Worm (Caenorhabditis elegans): ENCODE results near the gene gei-8.

The gei-8 gene

ce11 chrIII:8132496-8132895 lies 11.5 kb upstream of the gei-8 start:
- TF ChIP-seq T23F11.4 (GFP tag; optimal IDR thresholded peaks at IDR 0.05) (no peak), pax-1 (tag; optimal IDR thresholded peaks at IDR 0.05) (no peak), tbx-2 (tag; optimal IDR thresholded peaks at IDR 0.05) (peak; percentile 2), pha-2 (tag; optimal IDR thresholded peaks at IDR 0.05) (peak; percentile 32), ceh-30 (tag; optimal IDR thresholded peaks at IDR 0.05) (no peak)

DNA sequence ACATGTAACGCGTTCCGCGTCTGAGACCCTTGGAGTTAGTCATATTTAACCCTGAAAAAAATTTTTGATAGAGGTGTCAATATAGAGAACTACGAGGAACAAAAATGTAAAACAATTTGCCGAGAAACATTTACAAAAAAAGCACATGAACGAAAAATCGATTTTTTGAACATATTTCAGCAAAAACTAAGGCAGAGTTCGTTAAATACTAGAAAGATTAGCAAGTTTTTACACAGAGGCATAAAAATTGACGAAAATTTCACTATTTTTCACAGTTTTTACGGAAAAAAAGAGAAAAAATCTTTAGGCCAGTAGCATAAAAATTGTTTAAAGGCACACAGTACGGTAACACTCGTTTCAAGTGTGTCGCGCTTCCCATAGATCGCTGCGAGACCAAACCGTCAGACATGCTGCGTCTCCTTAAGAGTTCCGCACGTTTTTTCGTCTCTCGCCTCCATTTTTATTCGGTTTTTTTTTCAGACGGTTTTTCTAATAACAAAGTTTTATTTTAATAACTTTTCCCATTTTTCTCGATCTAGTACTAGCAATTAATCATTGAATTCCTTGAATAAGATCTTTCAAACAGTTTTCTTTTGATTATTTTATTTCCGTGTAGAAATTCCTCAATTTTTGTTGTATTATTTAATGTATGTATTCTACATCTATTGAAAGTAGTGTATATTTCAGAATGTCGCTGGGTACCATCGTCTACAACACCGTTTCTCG lies 9.3 kb upstream of the gei-8 start, which contains the start of the genes rpl-21 and C14B9.10:
rpl-21 (minus strand) TSS at position 51 of the 726 bp plus-strand sequence.
C14B9.10 (plus strand) TSS at position 676 of the 726 bp plus-strand sequence.
- TF ChIP-seq ceh-31 (tag; optimal IDR thresholded peaks at IDR 0.05), result peak; percentile 64
- TF ChIP-seq fkh-10 (GFP tag; optimal IDR thresholded peaks at IDR 0.05), result no peak
- TF ChIP-seq nfya-1 (tag; optimal IDR thresholded peaks at IDR 0.05), result peak; percentile 92
- TF ChIP-seq elt-2 (tag; optimal IDR thresholded peaks at IDR 0.05), result peak; percentile 23
- TF ChIP-seq dve-1 (tag; optimal IDR thresholded peaks at IDR 0.05), result peak; percentile 28
- no peak for TF ChIP-seq madf-2 (tag; optimal IDR thresholded peaks at IDR 0.05)
- TF ChIP-seq rnt-1 (tag; optimal IDR thresholded peaks at IDR 0.05), result no peak
- TF ChIP-seq ahr-1 (tag; optimal IDR thresholded peaks at IDR 0.05), result no peak
- TF ChIP-seq unc-55 (GFP tag; optimal IDR thresholded peaks at IDR 0.05), result peak; percentile 73
- peak; percentile 27 for TF ChIP-seq ceh-18 (tag; optimal IDR thresholded peaks at IDR 0.05)
- TF ChIP-seq hlh-30 (tag; optimal IDR thresholded peaks at IDR 0.05; ENCODE audit: insufficient read depth), result peak; percentile 46
- no peak for TF ChIP-seq elt-4 (tag; optimal IDR thresholded peaks at IDR 0.05)
- peak; percentile 61 for TF ChIP-seq unc-42 (tag; optimal IDR thresholded peaks at IDR 0.05)
- TF ChIP-seq tbx-2 (tag; optimal IDR thresholded peaks at IDR 0.05), result peak; percentile 49

- TF ChIP-seq ztf-16 (tag; optimal IDR thresholded peaks at IDR 0.05), result no peak
- no peak for TF ChIP-seq unc-86 (tag; optimal IDR thresholded peaks at IDR 0.05)
- no peak for TF ChIP-seq che-1 (tag; optimal IDR thresholded peaks at IDR 0.05)
- TF ChIP-seq F13H6.1 (tag; optimal IDR thresholded peaks at IDR 0.05), result no peak
- TF ChIP-seq elt-4 (tag; optimal IDR thresholded peaks at IDR 0.05), result no peak
- no peak for TF ChIP-seq ceh-2 (tag; optimal IDR thresholded peaks at IDR 0.05)
- TF ChIP-seq ceh-34 (tag; optimal IDR thresholded peaks at IDR 0.05), result no peak
- TF ChIP-seq fkh-10 (GFP tag; optimal IDR thresholded peaks at IDR 0.05), result no peak
- no peak for TF ChIP-seq unc-55 (GFP tag; optimal IDR thresholded peaks at IDR 0.05)
- TF ChIP-seq lim-6 (tag; optimal IDR thresholded peaks at IDR 0.05), result no peak
- TF ChIP-seq gmeb-2 (tag; optimal IDR thresholded peaks at IDR 0.05), result no peak
- no peak for TF ChIP-seq ceh-45 (GFP tag; IDR thresholded peaks at IDR 0.05)
- TF ChIP-seq madf-2 (tag; optimal IDR thresholded peaks at IDR 0.05), result no peak
Observed at ce11 chrIII:8129195-8129594, 8.2 kb upstream of the gei-8 start.

DNA sequence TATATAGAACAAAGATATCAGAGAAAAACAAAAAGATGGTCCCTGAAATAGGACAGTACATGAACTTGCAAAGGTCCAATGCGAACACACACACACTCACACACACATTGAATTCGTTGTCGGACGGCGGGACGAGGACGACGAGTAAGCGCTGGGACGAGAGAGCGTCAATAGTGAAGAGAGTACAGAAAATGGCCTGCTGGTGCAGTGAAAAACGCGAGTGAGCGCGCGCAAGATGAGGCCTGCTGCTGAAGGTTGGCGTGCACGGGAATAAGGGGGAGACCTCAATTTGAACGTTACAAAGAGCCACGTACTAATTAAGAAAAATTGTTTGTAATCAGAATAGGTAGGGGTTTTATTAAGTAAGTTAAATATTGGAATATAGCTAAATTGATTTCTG lies 5.9 kb upstream of the gei-8 start:
- TF ChIP-seq ref-2 (tag; optimal IDR thresholded peaks at IDR 0.05), result peak; percentile 34
- peak; percentile 15 for TF ChIP-seq nfya-1 (tag; optimal IDR thresholded peaks at IDR 0.05)
- no peak for TF ChIP-seq ama-1 (optimal IDR thresholded peaks at IDR 0.05)
- peak; percentile 65 for TF ChIP-seq ceh-31 (tag; optimal IDR thresholded peaks at IDR 0.05)
- TF ChIP-seq hlh-30 (tag; optimal IDR thresholded peaks at IDR 0.05; ENCODE audit: insufficient read depth), result peak; percentile 22
- TF ChIP-seq hlh-6 (tag; optimal IDR thresholded peaks at IDR 0.05), result no peak
- TF ChIP-seq rnt-1 (tag; optimal IDR thresholded peaks at IDR 0.05), result peak; percentile 9
- no peak for TF ChIP-seq fkh-10 (GFP tag; optimal IDR thresholded peaks at IDR 0.05)
- TF ChIP-seq ceh-9 (tag; optimal IDR thresholded peaks at IDR 0.05), result no peak
- peak; percentile 37 for TF ChIP-seq sdc-2 (tag; optimal IDR thresholded peaks at IDR 0.05)
- no peak for TF ChIP-seq C08G9.2 (tag; optimal IDR thresholded peaks at IDR 0.05)
- TF ChIP-seq pag-3 (tag; optimal IDR thresholded peaks at IDR 0.05; ENCODE audit: borderline replicate concordance), result no peak
- TF ChIP-seq tbx-2 (tag; optimal IDR thresholded peaks at IDR 0.05), result peak; percentile 23
- peak; percentile 28 for TF ChIP-seq ceh-2 (tag; optimal IDR thresholded peaks at IDR 0.05)
- peak; percentile 29 for TF ChIP-seq ceh-14 (tag; optimal IDR thresholded peaks at IDR 0.05)
- no peak for TF ChIP-seq npax-4 (tag; optimal IDR thresholded peaks at IDR 0.05)
- peak; percentile 1 for TF ChIP-seq elt-2 (tag; optimal IDR thresholded peaks at IDR 0.05)
- peak; percentile 57 for TF ChIP-seq syd-9 (tag; optimal IDR thresholded peaks at IDR 0.05)
- peak; percentile 38 for TF ChIP-seq ceh-34 (tag; optimal IDR thresholded peaks at IDR 0.05)
- TF ChIP-seq unc-42 (tag; optimal IDR thresholded peaks at IDR 0.05), result peak; percentile 32
- no peak for TF ChIP-seq pax-1 (tag; optimal IDR thresholded peaks at IDR 0.05)
- TF ChIP-seq ceh-18 (tag; optimal IDR thresholded peaks at IDR 0.05), result peak; percentile 21
- no peak for TF ChIP-seq fkh-6 (tag; optimal IDR thresholded peaks at IDR 0.05)

Data from whole organism, late embryonic.